Worm (Caenorhabditis elegans) whole organism, L3 larva: Measurements from ENCODE around the gene F10C2.4.

Source experiments
- jun-1 ChIP-seq: fragments of 150-350 bp; optimal IDR thresholded peaks from 2 replicates; lab custom pipeline; 2014; ENCODE audit warnings: missing biosample characterization, missing genetic modification reagents, missing genetic modification characterization
- lin-39 ChIP-seq: fragments of 150-350 bp; optimal IDR thresholded peaks from 2 replicates; lab custom pipeline; 2018; ENCODE audit warnings: missing biosample characterization, missing genetic modification reagents, missing genetic modification characterization
- nhr-12 ChIP-seq: fragments of 150-350 bp; optimal IDR thresholded peaks from 2 replicates; lab custom pipeline; 2014; ENCODE audit warnings: missing biosample characterization, missing genetic modification characterization
- snpc-4 ChIP-seq: fragments of 150-350 bp; optimal IDR thresholded peaks from 2 replicates; lab custom pipeline; 2014; ENCODE audit warnings: missing biosample characterization, missing genetic modification characterization

- TF ChIP-seq jun-1 (tag; lab: Kevin White, UChicago) (no peak), lin-39 (tag; lab: Kevin White, UChicago) (no peak), nhr-12 (tag; lab: Kevin White, UChicago) (no peak), snpc-4 (tag; lab: Kevin White, UChicago) (peak; percentile 66)
Observed at ce11 chrV:12040823-12041606, at the start of gene F10C2.4, which contains the start of gene kup-1.
